Worm (Caenorhabditis elegans) whole organism, L4 larva: ENCODE measurements around the gene mig-14.

Experiments
- F26F4.8 ChIP-seq: fragments of 200-800 bp; sonication (Bioruptor generic); conservative IDR thresholded peaks from 2 replicates; pipeline ENCODE4 v1.3.6; 2022; ENCODE audit warnings: missing genetic modification characterization, missing compliant biosample characterization
- T20F7.1 ChIP-seq: fragments of 200-800 bp; sonication (Bioruptor generic); optimal IDR thresholded peaks from 2 replicates; lab custom pipeline; 2018; ENCODE audit warnings: mild to moderate bottlenecking, missing genetic modification characterization, missing compliant biosample characterization
- Y105C5A.15 ChIP-seq: fragments of 200-800 bp; sonication (Bioruptor generic); IDR thresholded peaks from 2 replicates; pipeline ENCODE4 v1.3.6; 2022; ENCODE audit warnings: missing genetic modification characterization, missing compliant biosample characterization
- Y75B8A.6 ChIP-seq: fragments of 200-800 bp; sonication (Bioruptor generic); IDR thresholded peaks from 2 replicates; pipeline ENCODE4 v1.3.6; 2022; ENCODE audit warnings: missing genetic modification reagents, missing genetic modification characterization, missing compliant biosample characterization
- ZK546.5 ChIP-seq, 2 experiments: sonication (generic microtip); optimal IDR thresholded peaks; 2 replicates each; lab custom pipeline; 2017; ENCODE audit warnings: missing biosample characterization in 2 of 2, missing genetic modification characterization in 2 of 2
- aly-2 ChIP-seq: sonication (generic microtip); optimal IDR thresholded peaks from 2 replicates; lab custom pipeline; 2018; ENCODE audit warnings: missing biosample characterization, missing genetic modification characterization
- ama-1 ChIP-seq: fragments of 150-350 bp; optimal IDR thresholded peaks from 2 replicates; lab custom pipeline; 2014; ENCODE audit warnings: inconsistent platforms, mixed read lengths
- arid-1 ChIP-seq: fragments of 200-800 bp; sonication (Bioruptor generic); conservative IDR thresholded peaks from 2 replicates; pipeline ENCODE4 v1.3.6; 2022; ENCODE audit warnings: missing genetic modification reagents, missing genetic modification characterization, missing compliant biosample characterization
- attf-4 ChIP-seq: sonication (generic microtip); optimal IDR thresholded peaks from 3 replicates; lab custom pipeline; 2017; ENCODE audit warnings: missing biosample characterization, missing genetic modification characterization
- ceh-44 ChIP-seq: fragments of 200-800 bp; sonication (Bioruptor generic); IDR thresholded peaks from 2 replicates; pipeline ENCODE4 v1.3.6; 2022; ENCODE audit warnings: missing genetic modification reagents, missing genetic modification characterization, missing compliant biosample characterization
- ctbp-1 ChIP-seq: fragments of 200-800 bp; sonication (Bioruptor generic); IDR thresholded peaks from 2 replicates; pipeline ENCODE4 v1.3.6; 2022; ENCODE audit warnings: missing genetic modification reagents, missing genetic modification characterization, missing compliant biosample characterization
- daf-12 ChIP-seq: fragments of 150-350 bp; optimal IDR thresholded peaks from 2 replicates; lab custom pipeline; 2014; ENCODE audit warnings: missing biosample characterization, missing genetic modification reagents, missing genetic modification characterization
- daf-16 ChIP-seq, 3 experiments: sonication (generic microtip); optimal IDR thresholded peaks; 2 replicates each; lab custom pipeline; 2016 to 2017; ENCODE audit warnings: missing genetic modification characterization in 3 of 3, missing genetic modification reagents in 3 of 3, mild to moderate bottlenecking in 2 of 3, missing compliant biosample characterization in 2 of 3, missing biosample characterization in 1 of 3, moderate library complexity in 1 of 3
- dmd-6 ChIP-seq: fragments of 200-800 bp; sonication (Bioruptor generic); IDR thresholded peaks from 2 replicates; pipeline ENCODE4 v1.3.6; 2022; ENCODE audit warnings: missing genetic modification reagents, missing genetic modification characterization, missing compliant biosample characterization
- dmd-9 ChIP-seq: fragments of 200-800 bp; sonication (Bioruptor generic); IDR thresholded peaks from 2 replicates; pipeline ENCODE4 v1.3.6; 2022; ENCODE audit warnings: missing genetic modification reagents, missing genetic modification characterization, missing compliant biosample characterization
- dpl-1 ChIP-seq: fragments of 150-350 bp; optimal IDR thresholded peaks from 2 replicates; lab custom pipeline; 2014; ENCODE audit warnings: missing biosample characterization, missing genetic modification reagents, missing genetic modification characterization
- egl-27 ChIP-seq: sonication (generic microtip); optimal IDR thresholded peaks from 3 replicates; lab custom pipeline; 2017; ENCODE audit warnings: missing biosample characterization, missing genetic modification reagents, missing genetic modification characterization
- fkh-10 ChIP-seq: fragments of 150-350 bp; optimal IDR thresholded peaks from 2 replicates; lab custom pipeline; 2014; ENCODE audit warnings: missing biosample characterization, missing genetic modification reagents, missing genetic modification characterization
- fos-1 ChIP-seq: fragments of 150-350 bp; optimal IDR thresholded peaks from 2 replicates; lab custom pipeline; 2014; ENCODE audit warnings: missing biosample characterization, missing genetic modification characterization
- gei-8 ChIP-seq: fragments of 200-800 bp; sonication (Bioruptor generic); optimal IDR thresholded peaks from 2 replicates; lab custom pipeline; 2018; ENCODE audit warnings: mild to moderate bottlenecking, missing genetic modification characterization, missing compliant biosample characterization
- lim-7 ChIP-seq: fragments of 200-800 bp; sonication (Bioruptor generic); IDR thresholded peaks from 2 replicates; pipeline ENCODE4 v1.3.6; 2022; ENCODE audit warnings: missing genetic modification characterization, missing compliant biosample characterization
- lin-13 ChIP-seq: fragments of 150-350 bp; optimal IDR thresholded peaks from 2 replicates; lab custom pipeline; 2014; ENCODE audit warnings: missing biosample characterization, missing genetic modification reagents, missing genetic modification characterization
- lin-29 ChIP-seq: fragments of 200-800 bp; sonication (Bioruptor generic); IDR thresholded peaks from 2 replicates; pipeline ENCODE4 v1.3.6; 2022; ENCODE audit warnings: missing genetic modification reagents, missing genetic modification characterization, missing compliant biosample characterization
- lir-3 ChIP-seq: sonication (generic microtip); optimal IDR thresholded peaks from 2 replicates; lab custom pipeline; 2016; ENCODE audit warnings: mild to moderate bottlenecking, missing genetic modification characterization, missing compliant biosample characterization
- madf-5 ChIP-seq, 2 experiments: fragments of 200-800 bp; sonication (Bioruptor generic); IDR thresholded peaks; 2 replicates each; pipeline ENCODE4 v1.3.6; 2022; ENCODE audit warnings: missing compliant biosample characterization in 2 of 2, missing genetic modification characterization in 2 of 2
- mdl-1 ChIP-seq, 2 experiments: fragments of 150-350 bp in 1 of 2; sonication (generic microtip) in 1 of 2; optimal IDR thresholded peaks; 2 replicates each; lab custom pipeline; 2014 to 2017; ENCODE audit warnings: missing biosample characterization in 2 of 2, missing genetic modification characterization in 2 of 2
- mxl-3 ChIP-seq: fragments of 200-800 bp; sonication (Bioruptor generic); optimal IDR thresholded peaks from 2 replicates; lab custom pipeline; 2018; ENCODE audit warnings: mild to moderate bottlenecking, missing genetic modification characterization, missing compliant biosample characterization
- nhr-10 ChIP-seq: fragments of 150-350 bp; optimal IDR thresholded peaks from 2 replicates; lab custom pipeline; 2014; ENCODE audit warnings: missing biosample characterization, missing genetic modification characterization
- nhr-28 ChIP-seq: fragments of 150-350 bp; optimal IDR thresholded peaks from 2 replicates; lab custom pipeline; 2014; ENCODE audit warnings: missing biosample characterization, missing genetic modification characterization
- nhr-41 ChIP-seq: fragments of 200-800 bp; sonication (Bioruptor generic); IDR thresholded peaks from 2 replicates; pipeline ENCODE4 v1.3.6; 2022; ENCODE audit warnings: missing genetic modification reagents, missing genetic modification characterization, missing compliant biosample characterization
- nhr-48 ChIP-seq: sonication (generic microtip); optimal IDR thresholded peaks from 2 replicates; lab custom pipeline; 2016; ENCODE audit warnings: mild to moderate bottlenecking, missing genetic modification characterization, missing compliant biosample characterization
- nhr-77 ChIP-seq: fragments of 150-350 bp; optimal IDR thresholded peaks from 2 replicates; lab custom pipeline; 2014; ENCODE audit warnings: missing biosample characterization, missing genetic modification characterization
- pha-4 ChIP-seq, 2 experiments: fragments of 150-350 bp in 1 of 2; fragments of 200-800 bp in 1 of 2; sonication (Bioruptor generic) in 1 of 2; IDR thresholded peaks in 1 of 2; optimal IDR thresholded peaks in 1 of 2; 2 replicates each; pipeline versions ENCODE4 v1.3.6 to Lab custom; 2014 to 2022; ENCODE audit warnings: missing genetic modification characterization in 2 of 2, missing genetic modification reagents in 2 of 2, missing biosample characterization in 1 of 2, missing compliant biosample characterization in 1 of 2
- php-3 ChIP-seq: fragments of 200-800 bp; sonication (Bioruptor generic); IDR thresholded peaks from 2 replicates; pipeline ENCODE4 v1.3.6; 2022; ENCODE audit warnings: missing genetic modification reagents, missing genetic modification characterization, missing compliant biosample characterization
- pqm-1 ChIP-seq: sonication (generic microtip); optimal IDR thresholded peaks from 2 replicates; lab custom pipeline; 2017; ENCODE audit warnings: missing biosample characterization, missing genetic modification characterization
- rbr-2 ChIP-seq: sonication (generic microtip); optimal IDR thresholded peaks from 2 replicates; lab custom pipeline; 2016; ENCODE audit warnings: missing genotype, missing genetic modification characterization, missing compliant biosample characterization
- sdz-12 ChIP-seq: fragments of 200-800 bp; sonication (Bioruptor generic); optimal IDR thresholded peaks from 2 replicates; lab custom pipeline; 2018; ENCODE audit warnings: mild to moderate bottlenecking, missing genetic modification characterization, missing compliant biosample characterization
- set-16 ChIP-seq: fragments of 200-800 bp; sonication (Bioruptor generic); IDR thresholded peaks from 2 replicates; pipeline ENCODE4 v1.3.6; 2022; ENCODE audit warnings: missing genetic modification reagents, missing genetic modification characterization, missing compliant biosample characterization
- snpc-1.2 ChIP-seq: fragments of 200-800 bp; sonication (Bioruptor generic); IDR thresholded peaks from 2 replicates; pipeline ENCODE4 v1.3.6; 2022; ENCODE audit warnings: missing genetic modification reagents, missing genetic modification characterization, missing compliant biosample characterization
- tag-97 ChIP-seq: fragments of 200-800 bp; sonication (Bioruptor generic); IDR thresholded peaks from 2 replicates; pipeline ENCODE4 v1.3.6; 2022; ENCODE audit warnings: missing genetic modification characterization, missing compliant biosample characterization
- tra-1 ChIP-seq: fragments of 200-800 bp; sonication (Bioruptor generic); IDR thresholded peaks from 2 replicates; pipeline ENCODE4 v1.3.6; 2022; ENCODE audit warnings: missing genetic modification reagents, missing genetic modification characterization, missing compliant biosample characterization
- unc-130 ChIP-seq: sonication (generic microtip); optimal IDR thresholded peaks from 2 replicates; lab custom pipeline; 2016; ENCODE audit warnings: missing genetic modification reagents, missing genetic modification characterization, missing compliant biosample characterization
- unc-62 ChIP-seq, 3 experiments: fragments of 150-350 bp in 1 of 3; sonication (generic microtip); optimal IDR thresholded peaks in 2 of 3; peaks in 1 of 3; 1 replicate in 1 of 3; 2 replicates in 2 of 3; lab custom pipeline; 2014 to 2017; ENCODE audit warnings: missing biosample characterization in 3 of 3, missing genetic modification characterization in 3 of 3, missing genetic modification reagents in 3 of 3, missing genotype in 1 of 3
- zfp-3 ChIP-seq: fragments of 200-800 bp; sonication (Bioruptor generic); conservative IDR thresholded peaks from 2 replicates; pipeline ENCODE4 v1.3.6; 2022; ENCODE audit warnings: missing genetic modification reagents, missing genetic modification characterization, missing compliant biosample characterization
- ztf-11 ChIP-seq: fragments of 150-350 bp; optimal IDR thresholded peaks from 2 replicates; lab custom pipeline; 2014; ENCODE audit warnings: missing biosample characterization, missing genetic modification characterization

mig-14 gene

DNA sequence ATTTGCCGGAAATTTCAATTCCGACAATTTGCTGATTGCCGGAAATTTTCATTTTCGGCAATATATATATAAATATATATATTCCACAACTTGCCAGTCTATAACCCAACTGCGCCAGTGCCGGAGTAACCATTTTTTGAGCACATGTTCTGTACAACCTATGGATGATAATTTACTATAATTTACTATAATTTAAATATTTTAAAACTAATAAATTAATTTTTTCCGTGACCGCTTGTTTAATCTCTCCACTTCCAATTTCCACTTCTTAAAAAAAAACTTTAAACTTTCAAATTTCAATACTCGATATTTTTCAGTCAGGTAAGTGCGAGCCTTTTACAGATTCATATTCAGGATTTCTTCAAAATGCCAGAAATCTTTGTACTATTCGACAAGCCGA, 24.4 kb downstream of the mig-14 start, which contains the start of gene arrd-12:
Gene arrd-12, plus strand, starts transcription at position 301 of the 400 bp plus-strand sequence.
- TF ChIP-seq mdl-1 (tag; optimal IDR thresholded peaks at IDR 0.05; lab: Kevin White, UChicago) = no peak
- no peak for TF ChIP-seq dmd-9 (GFP tag; lab: Robert Waterston, UW)

DNA sequence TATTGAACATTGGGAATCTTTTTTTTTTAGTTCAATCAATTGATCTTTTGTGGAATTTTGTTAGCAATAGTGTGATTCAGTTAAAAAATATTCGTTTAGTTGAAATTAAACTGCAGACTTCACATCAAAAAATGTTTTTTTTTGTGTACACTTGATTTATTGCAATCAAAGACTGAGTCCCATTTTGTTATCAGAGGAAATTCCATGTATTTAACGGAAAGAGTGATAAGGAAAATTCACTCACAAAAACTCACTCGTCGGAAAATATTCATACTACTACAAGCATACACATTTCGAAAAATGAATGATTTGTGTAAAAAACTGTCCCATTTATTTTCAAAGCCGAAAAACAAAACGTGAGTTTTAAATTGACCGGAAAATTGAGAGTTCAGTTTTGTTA, 29.8 kb downstream of the mig-14 start, which contains the start of gene C01B9.1:
Gene C01B9.1, plus strand, starts transcription at position 241 of the 400 bp plus-strand sequence.
- TF ChIP-seq nhr-28 (peak; percentile 68), nhr-77 (tag; lab: Kevin White, UChicago) (peak; percentile 36), daf-16 (GFP tag; optimal IDR thresholded peaks at IDR 0.05; lab: Kevin White, UChicago) (no peak), daf-16 (tag; optimal IDR thresholded peaks at IDR 0.05; lab: Kevin White, UChicago) (peak; percentile 49), pqm-1 (tag; lab: Kevin White, UChicago) (peak; percentile 81), ctbp-1 (no peak), snpc-1.2 (no peak)

DNA sequence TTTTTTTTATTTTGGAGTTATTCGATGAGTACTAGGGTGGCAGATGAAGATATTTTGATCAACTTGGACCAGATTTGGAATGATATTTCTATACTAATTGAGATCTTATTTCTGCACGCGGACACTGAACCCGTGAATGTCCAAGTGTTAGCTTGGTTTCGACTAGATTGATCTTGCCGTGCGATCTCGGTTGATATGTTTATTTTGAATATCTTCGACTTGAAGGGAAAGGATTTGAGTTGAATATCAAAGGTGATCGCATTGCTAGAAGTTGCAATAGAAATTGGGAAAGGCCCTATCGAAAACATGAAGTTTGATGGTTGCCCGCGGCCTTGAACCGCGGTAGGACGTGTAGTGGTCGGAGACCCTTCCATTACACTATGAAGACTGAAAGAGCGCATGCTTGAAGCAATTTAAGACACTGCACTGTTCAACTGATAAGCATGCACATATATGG, 39.3 kb downstream of the mig-14 start:
- TF ChIP-seq nhr-10 (tag; lab: Kevin White, UChicago) (peak; percentile 21), tag-97 (GFP tag; lab: Robert Waterston, UW) (no peak), Y75B8A.6 (GFP tag; lab: Robert Waterston, UW) (no peak), daf-16 (GFP tag; optimal IDR thresholded peaks at IDR 0.05; lab: Kevin White, UChicago) (peak in 1 of 2 experiments; percentile 58), daf-16 (tag; optimal IDR thresholded peaks at IDR 0.05; lab: Kevin White, UChicago) (peak; percentile 85), zfp-3 (no peak), pha-4 (GFP tag; IDR thresholded peaks at IDR 0.05; lab: Robert Waterston, UW) (peak; percentile 40; the same call in 1 of the 2 replicates), pha-4 (tag; optimal IDR thresholded peaks at IDR 0.05; lab: Kevin White, UChicago) (no peak), unc-130 (no peak), lin-29 (GFP tag; lab: Robert Waterston, UW) (no peak), madf-5 (GFP tag; IDR thresholded peaks at IDR 0.05; lab: Robert Waterston, UW) (0 out of 4 replicates have a peak, but pooled peaks of 1 of the 2 experiments have one; percentile 67), lir-3 (tag; lab: Kevin White, UChicago) (no peak), mxl-3 (peak; percentile 61), nhr-28 (peak; percentile 65), php-3 (no peak; the same call in 1 of the 2 replicates), nhr-41 (GFP tag; lab: Robert Waterston, UW) (no peak), unc-62 (GFP tag; optimal IDR thresholded peaks at IDR 0.05 in 1 of 2; lab: Kevin White, UChicago) (no peak), unc-62 (tag; optimal IDR thresholded peaks at IDR 0.05; lab: Kevin White, UChicago) (no peak), arid-1 (GFP tag; lab: Robert Waterston, UW) (no peak), daf-12 (tag; lab: Kevin White, UChicago) (no peak), ama-1 (lab: Kevin White, UChicago) (no peak), lin-13 (no peak), rbr-2 (tag; lab: Kevin White, UChicago) (peak; percentile 19), gei-8 (GFP tag; lab: Kevin White, UChicago) (peak; percentile 57), ztf-11 (tag; lab: Kevin White, UChicago) (no peak), tra-1 (GFP tag; lab: Robert Waterston, UW) (0 out of 2 replicates have a peak, but pooled peaks have one; percentile 36), ceh-44 (GFP tag; lab: Robert Waterston, UW) (no peak), nhr-48 (tag; lab: Kevin White, UChicago) (peak; percentile 73), Y105C5A.15 (GFP tag; lab: Robert Waterston, UW) (no peak), T20F7.1 (no peak), aly-2 (tag; lab: Kevin White, UChicago) (no peak), fkh-10 (GFP tag; lab: Kevin White, UChicago) (no peak), dpl-1 (GFP tag; lab: Kevin White, UChicago) (no peak), ctbp-1 (no peak), lim-7 (peak; percentile 59; the same call in 1 of the 2 replicates), F26F4.8 (GFP tag; lab: Robert Waterston, UW) (no peak), dmd-6 (GFP tag; lab: Robert Waterston, UW) (peak; percentile 54), set-16 (GFP tag; lab: Robert Waterston, UW) (no peak), egl-27 (tag; lab: Kevin White, UChicago) (no peak), sdz-12 (no peak), snpc-1.2 (no peak), attf-4 (tag; lab: Kevin White, UChicago) (no peak), ZK546.5 (tag; optimal IDR thresholded peaks at IDR 0.05; lab: Kevin White, UChicago) (no peak), pqm-1 (tag; lab: Kevin White, UChicago) (peak; percentile 91), fos-1 (tag; lab: Kevin White, UChicago) (no peak)
